Worm (Caenorhabditis elegans): Measurements from ENCODE around the gene slc-36.2.

ce11 chrII:521720-522119 is 682 bp upstream of the slc-36.2 start:
- TF ChIP-seq nhr-11 (tag; optimal IDR thresholded peaks at IDR 0.05): no peak
- no peak for TF ChIP-seq ceh-82 (tag; optimal IDR thresholded peaks at IDR 0.05)
- TF ChIP-seq ZK546.5 (tag; optimal IDR thresholded peaks at IDR 0.05): no peak
- no peak for TF ChIP-seq ama-1 (optimal IDR thresholded peaks at IDR 0.05)
- no peak for TF ChIP-seq unc-62 (GFP tag; optimal IDR thresholded peaks at IDR 0.05)
- no peak for TF ChIP-seq aly-2 (tag; optimal IDR thresholded peaks at IDR 0.05)
- no peak for TF ChIP-seq elt-3 (tag; optimal IDR thresholded peaks at IDR 0.05)
- TF ChIP-seq sea-2 (GFP tag; optimal IDR thresholded peaks at IDR 0.05): no peak
- no peak for TF ChIP-seq ztf-4 (tag; optimal IDR thresholded peaks at IDR 0.05)
- no peak for TF ChIP-seq egl-27 (tag; optimal IDR thresholded peaks at IDR 0.05)
- no peak for TF ChIP-seq nhr-237 (tag; optimal IDR thresholded peaks at IDR 0.05)
- TF ChIP-seq lsy-12 (tag; optimal IDR thresholded peaks at IDR 0.05): no peak
